Worm (Caenorhabditis elegans) whole organism, L4/young adult: ENCODE measurements around the gene scl-2.

Source experiments
- W03F9.2 ChIP-seq: fragments of 150-350 bp; optimal IDR thresholded peaks from 2 replicates; lab custom pipeline; 2014; ENCODE audit warnings: missing biosample characterization, missing genetic modification characterization
- him-1 ChIP-seq: sonication (generic microtip); optimal IDR thresholded peaks from 2 replicates; lab custom pipeline; 2016; ENCODE audit warnings: missing genotype, missing genetic modification reagents, missing genetic modification characterization, missing compliant biosample characterization

DNA sequence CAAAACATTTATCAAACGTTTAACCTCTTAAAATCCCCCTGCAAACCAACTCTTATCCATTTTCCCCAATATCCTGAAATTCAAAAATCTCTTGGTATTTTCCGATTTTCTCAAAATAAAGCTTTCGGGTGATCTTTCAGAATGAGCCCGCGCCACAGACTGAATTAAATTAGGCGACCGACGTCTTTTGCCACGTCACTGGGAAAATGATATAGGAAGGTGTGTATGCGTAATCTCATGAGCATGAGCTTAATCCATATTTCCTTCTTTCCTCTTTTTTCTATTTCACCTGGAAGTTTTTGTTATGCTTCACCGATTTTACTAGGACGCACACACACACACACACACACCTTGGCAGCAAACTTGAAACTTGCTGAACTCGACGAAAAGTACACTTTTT, 36.5 kb upstream of the scl-2 start:
- no peak for TF ChIP-seq him-1
- no peak for TF ChIP-seq W03F9.2 (tag; lab: Kevin White, UChicago)
